Fruit fly (Drosophila melanogaster) whole organism, embryonic: ENCODE measurements around the gene CG5056.

Experiments
- Awh ChIP-seq: fragments of 200-800 bp; sonication (Bioruptor generic); IDR thresholded peaks from 2 replicates; pipeline ENCODE4, ENCODE4 v1.3.6; 2022; ENCODE audit warnings: missing biosample characterization, missing genetic modification characterization
- BEAF-32 ChIP-seq: fragments of 200-800 bp; sonication (Bioruptor generic); optimal IDR thresholded peaks from 3 replicates; lab custom pipeline; 2017; ENCODE audit warnings: missing biosample characterization, missing genetic modification characterization, mild to moderate bottlenecking, moderate library complexity, missing genetic modification reagents
- Bdp1 ChIP-seq: fragments of 200-800 bp; sonication (Bioruptor generic); optimal IDR thresholded peaks from 3 replicates; lab custom pipeline; 2016; ENCODE audit warnings: missing biosample characterization, missing genetic modification characterization
- CG10565 ChIP-seq: fragments of 200-800 bp; sonication (Bioruptor generic); optimal IDR thresholded peaks from 3 replicates; lab custom pipeline; 2016; ENCODE audit warnings: missing biosample characterization, mild to moderate bottlenecking, missing genetic modification characterization
- CG11696 ChIP-seq: fragments of 200-800 bp; sonication (Bioruptor generic); IDR thresholded peaks from 2 replicates; pipeline ENCODE4 v1.3.6; 2022; ENCODE audit warnings: missing biosample characterization, missing genetic modification characterization
- CG13624 ChIP-seq: fragments of 200-800 bp; sonication (Bioruptor generic); optimal IDR thresholded peaks from 2 replicates; lab custom pipeline; 2016; ENCODE audit warnings: missing biosample characterization, missing genetic modification characterization
- CG13775 ChIP-seq: fragments of 200-800 bp; sonication (Bioruptor generic); optimal IDR thresholded peaks from 3 replicates; lab custom pipeline; 2017; ENCODE audit warnings: missing biosample characterization, mild to moderate bottlenecking, missing genetic modification characterization
- CG14710 ChIP-seq: fragments of 200-800 bp; sonication (Bioruptor generic); optimal IDR thresholded peaks from 3 replicates; lab custom pipeline; 2019; ENCODE audit warnings: missing biosample characterization, mild to moderate bottlenecking, missing genetic modification characterization, moderate library complexity
- CG15479 ChIP-seq: fragments of 200-800 bp; sonication (Bioruptor generic); optimal IDR thresholded peaks from 3 replicates; lab custom pipeline; 2019; ENCODE audit warnings: missing biosample characterization, mild to moderate bottlenecking, missing genetic modification characterization, moderate library complexity
- CG16813 ChIP-seq: fragments of 200-800 bp; sonication (Bioruptor generic); IDR thresholded peaks from 3 replicates; pipeline ENCODE4 v1.3.6; 2022; ENCODE audit warnings: missing biosample characterization, missing genetic modification characterization; ENCODE audit not compliant: partially characterized antibody
- CG18011 ChIP-seq: fragments of 200-800 bp; sonication (Bioruptor generic); optimal IDR thresholded peaks from 2 replicates; lab custom pipeline; 2017; ENCODE audit warnings: missing biosample characterization, missing genetic modification characterization, mild to moderate bottlenecking, moderate library complexity, missing genotype
- CG31388 ChIP-seq: fragments of 200-800 bp; sonication (Bioruptor generic); optimal IDR thresholded peaks from 2 replicates; lab custom pipeline; 2016; ENCODE audit warnings: missing biosample characterization, missing genetic modification characterization
- CG33213 ChIP-seq: fragments of 200-800 bp; sonication (Bioruptor generic); optimal IDR thresholded peaks from 3 replicates; lab custom pipeline; 2016; ENCODE audit warnings: missing biosample characterization, missing genetic modification characterization
- CG3726 ChIP-seq: fragments of 200-800 bp; sonication (Bioruptor generic); IDR thresholded peaks from 3 replicates; pipeline ENCODE4, ENCODE4 v1.3.6; 2022; ENCODE audit warnings: missing biosample characterization, missing genetic modification characterization
- CG43689 ChIP-seq: fragments of 200-800 bp; sonication (Bioruptor generic); IDR thresholded peaks from 2 replicates; pipeline ENCODE4 v1.3.6; 2022; ENCODE audit warnings: missing biosample characterization, missing genetic modification characterization
- CG4730 ChIP-seq: fragments of 200-800 bp; sonication (Bioruptor generic); IDR thresholded peaks from 2 replicates; pipeline ENCODE4 v1.3.6; 2022; ENCODE audit warnings: missing biosample characterization, missing genetic modification characterization
- CG9876 ChIP-seq: fragments of 200-800 bp; sonication (Bioruptor generic); optimal IDR thresholded peaks from 2 replicates; lab custom pipeline; 2016; ENCODE audit warnings: missing biosample characterization, missing genetic modification characterization
- D19A ChIP-seq: fragments of 200-800 bp; optimal IDR thresholded peaks from 3 replicates; lab custom pipeline; 2019; ENCODE audit warnings: missing biosample characterization, mild to moderate bottlenecking, missing genetic modification characterization, moderate library complexity
- Dfd ChIP-seq, 2 experiments: fragments of >200 bp; optimal IDR thresholded peaks; 2 replicates each; lab custom pipeline; 2017; ENCODE audit warnings: missing biosample characterization in 2 of 2, missing genetic modification characterization in 2 of 2
- Dref ChIP-seq: fragments of 200-800 bp; sonication (Bioruptor generic); IDR thresholded peaks from 2 replicates; pipeline ENCODE4 v1.3.6; 2022; ENCODE audit warnings: missing biosample characterization, missing genetic modification characterization
- E2f2 ChIP-seq: fragments of 200-800 bp; sonication (Bioruptor generic); IDR thresholded peaks from 2 replicates; pipeline ENCODE4 v1.3.6; 2022; ENCODE audit warnings: missing biosample characterization, missing genetic modification characterization
- Fer3 ChIP-seq: fragments of 200-800 bp; sonication (Bioruptor generic); optimal IDR thresholded peaks from 2 replicates; lab custom pipeline; 2018; ENCODE audit warnings: missing biosample characterization, mild to moderate bottlenecking, missing genetic modification characterization, moderate library complexity
- Gug ChIP-seq: fragments of 200-800 bp; sonication (Bioruptor generic); IDR thresholded peaks from 4 replicates; pipeline ENCODE4 v1.3.6; 2022; ENCODE audit warnings: missing biosample characterization, missing genetic modification characterization
- Hand ChIP-seq: fragments of 200-800 bp; sonication (Bioruptor generic); optimal IDR thresholded peaks from 2 replicates; lab custom pipeline; 2017; ENCODE audit warnings: mild to moderate bottlenecking, missing biosample characterization, missing genetic modification reagents, missing genetic modification characterization
- HmgZ ChIP-seq: fragments of 200-800 bp; sonication (Bioruptor generic); optimal IDR thresholded peaks from 2 replicates; lab custom pipeline; 2018; ENCODE audit warnings: missing biosample characterization, mild to moderate bottlenecking, missing genetic modification characterization
- Hr39 ChIP-seq: fragments of >200 bp; optimal IDR thresholded peaks from 2 replicates; lab custom pipeline; 2017
- MTF-1 ChIP-seq: fragments of 200-800 bp; sonication (Bioruptor generic); optimal IDR thresholded peaks from 2 replicates; lab custom pipeline; 2018; ENCODE audit warnings: missing biosample characterization, mild to moderate bottlenecking, missing genetic modification characterization, borderline replicate concordance
- Myb ChIP-seq: fragments of 200-800 bp; sonication (Bioruptor generic); optimal IDR thresholded peaks from 2 replicates; lab custom pipeline; 2016; ENCODE audit warnings: missing biosample characterization, missing genetic modification characterization
- Poxn ChIP-seq: fragments of 200-800 bp; sonication (Bioruptor generic); IDR thresholded peaks from 2 replicates; pipeline ENCODE4 v1.3.6; 2022; ENCODE audit warnings: missing biosample characterization, missing genetic modification characterization
- Sry-δ ChIP-seq: fragments of 200-800 bp; sonication (Bioruptor generic); optimal IDR thresholded peaks from 2 replicates; lab custom pipeline; 2016; ENCODE audit warnings: missing biosample characterization, missing genetic modification characterization
- br ChIP-seq: fragments of >200 bp; optimal IDR thresholded peaks from 2 replicates; lab custom pipeline; 2017
- caup ChIP-seq: fragments of 200-800 bp; sonication (Bioruptor generic); optimal IDR thresholded peaks from 3 replicates; lab custom pipeline; 2017; ENCODE audit warnings: missing biosample characterization, mild to moderate bottlenecking, missing genetic modification characterization, moderate library complexity; ENCODE audit not compliant: severe bottlenecking
- da ChIP-seq: fragments of 200-800 bp; sonication (Bioruptor generic); optimal IDR thresholded peaks from 2 replicates; lab custom pipeline; 2016; ENCODE audit warnings: missing biosample characterization, missing genetic modification characterization
- dmrt99B ChIP-seq: fragments of 200-800 bp; sonication (Bioruptor generic); optimal IDR thresholded peaks from 2 replicates; lab custom pipeline; 2018; ENCODE audit warnings: missing biosample characterization, mild to moderate bottlenecking, missing genetic modification characterization, moderate library complexity
- kni ChIP-seq: fragments of 200-800 bp; sonication (Bioruptor generic); optimal IDR thresholded peaks from 3 replicates; lab custom pipeline; 2017; ENCODE audit warnings: mild to moderate bottlenecking, missing biosample characterization, missing genetic modification reagents, missing genetic modification characterization
- nmo ChIP-seq: fragments of 200-800 bp; sonication (Bioruptor generic); optimal IDR thresholded peaks from 2 replicates; lab custom pipeline; 2018; ENCODE audit warnings: missing biosample characterization, mild to moderate bottlenecking, missing genetic modification characterization, moderate library complexity
- oc ChIP-seq: fragments of 200-800 bp; sonication (Bioruptor generic); optimal IDR thresholded peaks from 2 replicates; lab custom pipeline; 2018; ENCODE audit warnings: missing biosample characterization, mild to moderate bottlenecking, missing genetic modification characterization, moderate library complexity
- onecut ChIP-seq: fragments of 200-800 bp; sonication (Bioruptor generic); IDR thresholded peaks from 2 replicates; pipeline ENCODE4 v1.3.6; 2022; ENCODE audit warnings: missing biosample characterization, missing genetic modification characterization
- org-1 ChIP-seq: fragments of 200-800 bp; sonication (Bioruptor generic); optimal IDR thresholded peaks from 2 replicates; lab custom pipeline; 2017; ENCODE audit warnings: missing biosample characterization, missing genetic modification characterization
- pfk ChIP-seq: fragments of 200-800 bp; sonication (Bioruptor generic); optimal IDR thresholded peaks from 2 replicates; lab custom pipeline; 2018; ENCODE audit warnings: missing biosample characterization, mild to moderate bottlenecking, missing genetic modification characterization, moderate library complexity
- pum ChIP-seq: fragments of 200-800 bp; sonication (Bioruptor generic); optimal IDR thresholded peaks from 2 replicates; lab custom pipeline; 2016; ENCODE audit warnings: missing biosample characterization, missing genetic modification characterization
- pzg ChIP-seq: fragments of 200-800 bp; sonication (Bioruptor generic); optimal IDR thresholded peaks from 3 replicates; lab custom pipeline; 2018; ENCODE audit warnings: missing biosample characterization, mild to moderate bottlenecking, missing genetic modification characterization, moderate library complexity
- sima ChIP-seq: fragments of 200-800 bp; sonication (Bioruptor generic); optimal IDR thresholded peaks from 2 replicates; lab custom pipeline; 2016; ENCODE audit warnings: missing biosample characterization, missing genetic modification characterization
- toy ChIP-seq: fragments of 200-800 bp; sonication (Bioruptor generic); IDR thresholded peaks from 2 replicates; pipeline ENCODE4 v1.3.6; 2022; ENCODE audit warnings: missing biosample characterization, missing genetic modification characterization
- ttk ChIP-seq: fragments of 200-800 bp; sonication (Bioruptor generic); IDR thresholded peaks from 2 replicates; pipeline ENCODE4 v2.1.2; 2022; ENCODE audit warnings: missing biosample characterization, missing genetic modification characterization
- tup ChIP-seq: fragments of 200-800 bp; sonication (Bioruptor generic); optimal IDR thresholded peaks from 2 replicates; lab custom pipeline; 2016; ENCODE audit warnings: missing biosample characterization, mild to moderate bottlenecking, missing genetic modification characterization, moderate library complexity
- twi ChIP-seq: fragments of 200-800 bp; optimal IDR thresholded peaks from 2 replicates; lab custom pipeline; 2019; ENCODE audit warnings: missing biosample characterization, mild to moderate bottlenecking, missing genetic modification characterization, moderate library complexity
- unc-4 ChIP-seq: fragments of 200-800 bp; sonication (Bioruptor generic); IDR thresholded peaks from 2 replicates; pipeline ENCODE4 v1.3.6; 2022; ENCODE audit warnings: missing biosample characterization, missing genetic modification characterization; ENCODE audit not compliant: partially characterized antibody
- vfl ChIP-seq: fragments of 200-800 bp; sonication (Bioruptor generic); optimal IDR thresholded peaks from 2 replicates; lab custom pipeline; 2016; ENCODE audit warnings: missing biosample characterization, missing genetic modification characterization
- wek ChIP-seq: fragments of 200-800 bp; sonication (Bioruptor generic); optimal IDR thresholded peaks from 3 replicates; lab custom pipeline; 2018; ENCODE audit warnings: missing biosample characterization, mild to moderate bottlenecking, missing genetic modification characterization, moderate library complexity
- zf30C ChIP-seq: fragments of 200-800 bp; sonication (Bioruptor generic); optimal IDR thresholded peaks from 3 replicates; lab custom pipeline; 2018; ENCODE audit warnings: missing biosample characterization, mild to moderate bottlenecking, missing genetic modification characterization
- zfh1 ChIP-seq: fragments of 200-800 bp; sonication (Bioruptor generic); IDR thresholded peaks from 3 replicates; pipeline ENCODE4 v1.3.6; 2022; ENCODE audit warnings: missing biosample characterization, missing genetic modification characterization

Gene CG5056

DNA sequence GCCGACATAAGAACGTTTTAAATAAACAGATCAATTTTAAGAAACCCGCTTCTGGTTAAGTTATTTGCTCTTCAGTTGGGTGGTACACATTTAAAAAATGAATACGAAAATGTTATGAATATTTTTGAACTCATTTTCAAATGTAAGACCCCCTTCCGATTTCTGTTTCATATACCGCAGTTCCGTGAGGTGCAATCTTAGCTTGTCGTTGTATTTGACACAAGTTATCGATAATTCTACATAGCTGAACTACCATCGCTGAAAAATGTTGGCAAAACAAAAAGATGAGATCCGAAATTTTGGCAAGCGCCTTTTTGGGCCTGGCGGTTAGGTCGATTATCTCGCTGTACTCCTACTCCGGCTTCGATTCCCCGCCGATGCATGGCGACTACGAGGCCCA is 13.4 kb downstream of the CG5056 start, which contains the start of gene gny (continued):
- peak; percentile 3 for TF ChIP-seq CG14710 (tag; lab: Kevin White, UChicago)
- TF ChIP-seq Dref = peak; percentile 85
- TF ChIP-seq toy (GFP tag; lab: Robert Waterston, UW) = no peak
- TF ChIP-seq CG43689 (GFP tag; lab: Robert Waterston, UW) = no peak
- no peak for TF ChIP-seq onecut (GFP tag; lab: Robert Waterston, UW)
- TF ChIP-seq twi (tag; lab: Kevin White, UChicago) = no peak
- TF ChIP-seq HmgZ (tag; lab: Kevin White, UChicago) = peak; percentile 32
- no peak for TF ChIP-seq tup (GFP tag; lab: Kevin White, UChicago)
- no peak for TF ChIP-seq Hr39
- TF ChIP-seq Hand (GFP tag; lab: Kevin White, UChicago) = no peak
- TF ChIP-seq CG13624 (GFP tag; lab: Kevin White, UChicago) = no peak
- no peak for TF ChIP-seq D19A (tag; lab: Kevin White, UChicago)
- TF ChIP-seq CG16813 (GFP tag; lab: Robert Waterston, UW) = peak; percentile 39; the same call in 2 of the 3 replicates
- TF ChIP-seq dmrt99B (tag; lab: Kevin White, UChicago) = no peak
- no peak for TF ChIP-seq br (lab: Kevin White, UChicago)
- TF ChIP-seq Bdp1 (GFP tag; lab: Kevin White, UChicago) = no peak
- TF ChIP-seq ttk = no peak
- no peak for TF ChIP-seq kni
- no peak for TF ChIP-seq Poxn (GFP tag; lab: Robert Waterston, UW)
- TF ChIP-seq CG13775 (GFP tag; lab: Kevin White, UChicago) = no peak
- TF ChIP-seq CG15479 (GFP tag; lab: Kevin White, UChicago) = no peak
- no peak for TF ChIP-seq Fer3 (tag; lab: Kevin White, UChicago)
- TF ChIP-seq CG31388 (GFP tag; lab: Kevin White, UChicago) = no peak
- TF ChIP-seq Gug (GFP tag; lab: Robert Waterston, UW) = no peak
- TF ChIP-seq wek = no peak
- peak; percentile 3 for TF ChIP-seq nmo
- TF ChIP-seq Sry-δ = peak; percentile 87
- no peak for TF ChIP-seq Dfd (GFP tag; optimal IDR thresholded peaks at IDR 0.05; lab: Kevin White, UChicago)
- TF ChIP-seq CG33213 (GFP tag; lab: Kevin White, UChicago) = no peak
- no peak for TF ChIP-seq CG10565 (GFP tag; lab: Kevin White, UChicago)
- peak; percentile 77 for TF ChIP-seq E2f2 (GFP tag; lab: Robert Waterston, UW)
- TF ChIP-seq zfh1 = no peak
- TF ChIP-seq pum = no peak
- TF ChIP-seq sima (GFP tag; lab: Kevin White, UChicago) = no peak
- TF ChIP-seq CG18011 (GFP tag; lab: Kevin White, UChicago) = no peak
- TF ChIP-seq zf30C (GFP tag; lab: Kevin White, UChicago) = no peak
- no peak for TF ChIP-seq vfl
- no peak for TF ChIP-seq da (GFP tag; lab: Kevin White, UChicago)
- TF ChIP-seq unc-4 (GFP tag; lab: Robert Waterston, UW) = 0 out of 2 replicates have a peak, but pooled peaks have one; percentile 31
- TF ChIP-seq BEAF-32 (GFP tag; lab: Kevin White, UChicago) = peak; percentile 43
- TF ChIP-seq Awh = no peak
- no peak for TF ChIP-seq MTF-1
- TF ChIP-seq CG3726 = no peak
- no peak for TF ChIP-seq CG11696 (GFP tag; lab: Robert Waterston, UW)
- peak; percentile 97 for TF ChIP-seq pfk (GFP tag; lab: Kevin White, UChicago)
- TF ChIP-seq CG4730 (GFP tag; lab: Robert Waterston, UW) = no peak
- TF ChIP-seq caup = no peak
- peak; percentile 82 for TF ChIP-seq Myb
- peak; percentile 81 for TF ChIP-seq pzg (GFP tag; lab: Kevin White, UChicago)
- TF ChIP-seq CG9876 = no peak
- no peak for TF ChIP-seq oc (tag; lab: Kevin White, UChicago)
- TF ChIP-seq org-1 (GFP tag; lab: Kevin White, UChicago) = no peak
